Fruit fly (Drosophila melanogaster): Measurements from ENCODE around the gene CG32445.

The CG32445 gene

dm6 chr3L:21679687-21680086 is 40.5 kb downstream of the CG32445 start, which contains the start of the genes Als2 and CG11248 (continued):
- peak; percentile 66 for TF ChIP-seq Max (GFP tag; optimal IDR thresholded peaks at IDR 0.05)
- no peak for TF ChIP-seq ci (GFP tag; IDR thresholded peaks at IDR 0.05)
- TF ChIP-seq Hey (tag; optimal IDR thresholded peaks at IDR 0.05): no peak
- peak; percentile 34; the same call in 1 of the 2 replicates for TF ChIP-seq CG31224 (GFP tag; IDR thresholded peaks at IDR 0.05)
- no peak for TF ChIP-seq Med (GFP tag)
- TF ChIP-seq nau (GFP tag; optimal IDR thresholded peaks at IDR 0.05): no peak
- TF ChIP-seq Hmx (GFP tag; optimal IDR thresholded peaks at IDR 0.05): no peak
- peak; percentile 82 for TF ChIP-seq stwl (tag; optimal IDR thresholded peaks at IDR 0.05)
- peak; percentile 69 for TF ChIP-seq CG13624 (GFP tag; optimal IDR thresholded peaks at IDR 0.05)
- TF ChIP-seq D19B (GFP tag; optimal IDR thresholded peaks at IDR 0.05): no peak
- TF ChIP-seq her (GFP tag; optimal IDR thresholded peaks at IDR 0.05): no peak
- TF ChIP-seq z (GFP tag; IDR thresholded peaks at IDR 0.05): no peak
- no peak for TF ChIP-seq grn (GFP tag; optimal IDR thresholded peaks at IDR 0.05)
- no peak for TF ChIP-seq vnd (GFP tag; IDR thresholded peaks at IDR 0.05; ENCODE audit: partially characterized antibody)
- TF ChIP-seq ap (GFP tag; IDR thresholded peaks at IDR 0.05): no peak; the same call in 1 of the 2 replicates
- peak; percentile 46 for TF ChIP-seq CG9609 (GFP tag; optimal IDR thresholded peaks at IDR 0.05)
- TF ChIP-seq chif (GFP tag; optimal IDR thresholded peaks at IDR 0.05): peak; percentile 27 to 84
- no peak for TF ChIP-seq CG17912 (GFP tag; optimal IDR thresholded peaks at IDR 0.05)
- peak; percentile 69 for TF ChIP-seq CG10979 (tag; optimal IDR thresholded peaks at IDR 0.05)
- TF ChIP-seq CG12659 (GFP tag; optimal IDR thresholded peaks at IDR 0.05): peak; percentile 79
- TF ChIP-seq CG12104 (GFP tag; optimal IDR thresholded peaks at IDR 0.05): peak; percentile 35
- TF ChIP-seq NC2β (GFP tag; optimal IDR thresholded peaks at IDR 0.05): peak; percentile 46
- TF ChIP-seq dmrt11E (tag; optimal IDR thresholded peaks at IDR 0.05): peak; percentile 84
- TF ChIP-seq bab2 (GFP tag; optimal IDR thresholded peaks at IDR 0.05): peak; percentile 72
- TF ChIP-seq B-H1 (GFP tag; IDR thresholded peaks at IDR 0.05): peak; percentile 43; the same call in 2 of the 3 replicates
- peak; percentile 96 for TF ChIP-seq Ets65A (GFP tag)
- peak; percentile 50 for TF ChIP-seq CG17186 (GFP tag; optimal IDR thresholded peaks at IDR 0.05)
- no peak for TF ChIP-seq dimm (GFP tag; IDR thresholded peaks at IDR 0.05)
- TF ChIP-seq Trl (optimal IDR thresholded peaks at IDR 0.05): no peak
- TF ChIP-seq Trl (GFP tag; optimal IDR thresholded peaks at IDR 0.05): peak; percentile 71
- TF ChIP-seq tx (GFP tag; optimal IDR thresholded peaks at IDR 0.05): peak; percentile 56
- TF ChIP-seq sc (optimal IDR thresholded peaks at IDR 0.05): no peak
- TF ChIP-seq sc (GFP tag; optimal IDR thresholded peaks at IDR 0.05): no peak
- peak; percentile 79 for TF ChIP-seq gfzf (GFP tag; optimal IDR thresholded peaks at IDR 0.05)
- peak; percentile 45 for TF ChIP-seq CG8089 (GFP tag; optimal IDR thresholded peaks at IDR 0.05)
- peak; percentile 49 for TF ChIP-seq CG16863 (GFP tag; optimal IDR thresholded peaks at IDR 0.05)
- TF ChIP-seq CG9215 (GFP tag; IDR thresholded peaks at IDR 0.05): peak; percentile 64
- TF ChIP-seq ems (GFP tag; optimal IDR thresholded peaks at IDR 0.05): peak; percentile 56
- peak; percentile 99 for TF ChIP-seq Elba2 (GFP tag; optimal IDR thresholded peaks at IDR 0.05)
- no peak for TF ChIP-seq Hr39 (optimal IDR thresholded peaks at IDR 0.05)
- TF ChIP-seq cwo (GFP tag; optimal IDR thresholded peaks at IDR 0.05): no peak
- TF ChIP-seq CG8359 (GFP tag; optimal IDR thresholded peaks at IDR 0.05; ENCODE audit: borderline replicate concordance): no peak
- TF ChIP-seq Side (GFP tag; optimal IDR thresholded peaks at IDR 0.05): peak; percentile 59
- no peak for TF ChIP-seq Neu2 (GFP tag; optimal IDR thresholded peaks at IDR 0.05; ENCODE audit: borderline replicate concordance)
- no peak for TF ChIP-seq CG11247 (GFP tag; IDR thresholded peaks at IDR 0.05)
- peak; percentile 36 for TF ChIP-seq Dad (GFP tag; optimal IDR thresholded peaks at IDR 0.05)
- TF ChIP-seq slbo (GFP tag; IDR thresholded peaks at IDR 0.05): peak; percentile 84
- peak; percentile 53 for TF ChIP-seq pho (GFP tag; optimal IDR thresholded peaks at IDR 0.05)
- peak; percentile 81 for TF ChIP-seq CG1602 (GFP tag; optimal IDR thresholded peaks at IDR 0.05)
- no peak for TF ChIP-seq lbe (GFP tag; optimal IDR thresholded peaks at IDR 0.05)
- no peak; the same call in 1 of the 3 replicates for TF ChIP-seq CG17361 (GFP tag; IDR thresholded peaks at IDR 0.05)
- no peak for TF ChIP-seq h (optimal IDR thresholded peaks at IDR 0.05)
- TF ChIP-seq cas (GFP tag; IDR thresholded peaks at IDR 0.05): no peak
- no peak for TF ChIP-seq CG6683 (GFP tag; optimal IDR thresholded peaks at IDR 0.05)
